Worm (Caenorhabditis elegans) whole organism, early embryonic: ENCODE data around the gene F54C9.3.

Experiments
- aly-1 ChIP-seq: sonication (generic microtip); optimal IDR thresholded peaks from 2 replicates; lab custom pipeline; 2016; ENCODE audit warnings: missing genetic modification characterization, missing compliant biosample characterization
- ama-1 ChIP-seq: fragments of 150-350 bp; optimal IDR thresholded peaks from 2 replicates; lab custom pipeline; 2014
- ceh-36 ChIP-seq: sonication (generic microtip); optimal IDR thresholded peaks from 2 replicates; lab custom pipeline; 2016; ENCODE audit warnings: missing genetic modification characterization, inconsistent platforms, missing compliant biosample characterization
- flt-1 ChIP-seq: fragments of 200-800 bp; sonication (Bioruptor generic); IDR thresholded peaks from 2 replicates; pipeline ENCODE4 v1.3.6; 2022; ENCODE audit warnings: missing genetic modification characterization, missing compliant biosample characterization
- hmbx-1 ChIP-seq: sonication (generic microtip); optimal IDR thresholded peaks from 2 replicates; lab custom pipeline; 2016; ENCODE audit warnings: mild to moderate bottlenecking, missing genetic modification characterization, missing compliant biosample characterization
- hmg-4 ChIP-seq: fragments of 200-800 bp; sonication (Bioruptor generic); optimal IDR thresholded peaks from 2 replicates; lab custom pipeline; 2018; ENCODE audit warnings: mild to moderate bottlenecking, missing genetic modification characterization, missing compliant biosample characterization
- hnd-1 ChIP-seq: sonication (generic microtip); optimal IDR thresholded peaks from 2 replicates; lab custom pipeline; 2016; ENCODE audit warnings: missing genetic modification characterization, missing compliant biosample characterization
- scrt-1 ChIP-seq: fragments of 200-800 bp; sonication (Bioruptor generic); IDR thresholded peaks from 2 replicates; pipeline ENCODE4 v1.3.6; 2022; ENCODE audit warnings: missing genetic modification characterization, missing compliant biosample characterization
- tbx-11 ChIP-seq: fragments of 200-800 bp; sonication (Bioruptor generic); IDR thresholded peaks from 2 replicates; pipeline ENCODE4 v1.3.6; 2022; ENCODE audit warnings: missing genetic modification characterization, missing compliant biosample characterization

DNA sequence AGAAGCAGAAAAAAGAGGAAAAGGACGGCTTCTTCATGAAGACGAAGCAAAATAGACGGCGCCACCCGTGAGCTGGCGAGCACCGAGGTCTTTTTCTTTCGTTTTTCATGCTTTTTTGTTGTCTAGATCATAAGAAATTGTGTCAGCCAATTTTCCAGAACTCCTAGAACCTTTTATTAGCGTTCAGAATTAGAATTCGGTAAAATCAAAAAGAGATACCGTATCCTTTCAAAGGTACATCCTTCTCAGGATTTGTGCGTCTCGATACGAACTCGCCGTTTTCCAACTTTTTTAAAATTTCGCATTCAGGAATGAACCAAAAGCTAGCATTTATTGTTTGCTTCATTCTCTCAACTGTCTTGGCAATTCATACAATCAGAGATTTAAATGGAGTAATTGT is 6.4 kb upstream of the F54C9.3 start, which contains the start of gene F54C9.7:
- no peak for TF ChIP-seq ceh-36 (tag; lab: Kevin White, UChicago)
- no peak for TF ChIP-seq scrt-1 (GFP tag; lab: Robert Waterston, UW)
- TF ChIP-seq flt-1, result no peak
- TF ChIP-seq ama-1 (lab: Kevin White, UChicago), result no peak
- TF ChIP-seq hmbx-1 (tag; lab: Kevin White, UChicago), result no peak
- TF ChIP-seq hmg-4 (GFP tag; lab: Kevin White, UChicago), result no peak
- no peak for TF ChIP-seq aly-1
- TF ChIP-seq tbx-11 (GFP tag; lab: Robert Waterston, UW), result no peak
- TF ChIP-seq hnd-1 (tag; lab: Kevin White, UChicago), result no peak
